Worm (Caenorhabditis elegans) whole organism, young adult: ENCODE data around the gene Y54E2A.10.
"Not testable (repeated sequence)": the region's sequence is repeated elsewhere in the genome, so short reads cannot be mapped to it uniquely, and the experiment has no call there.

ENCODE experiments used
- B0261.1 ChIP-seq: sonication (generic microtip); optimal IDR thresholded peaks from 2 replicates; lab custom pipeline; 2016; ENCODE audit warnings: mild to moderate bottlenecking, missing genetic modification characterization, moderate library complexity, missing compliant biosample characterization
- C17E4.6 ChIP-seq: fragments of 200-800 bp; sonication (Bioruptor generic); IDR thresholded peaks from 2 replicates; pipeline ENCODE4 v1.3.6; 2022; ENCODE audit warnings: missing genetic modification reagents, missing genetic modification characterization, missing compliant biosample characterization
- D2030.7 ChIP-seq: fragments of 200-800 bp; sonication (Bioruptor generic); IDR thresholded peaks from 2 replicates; pipeline ENCODE4 v1.3.6; 2022; ENCODE audit warnings: missing genetic modification reagents, missing genetic modification characterization, missing compliant biosample characterization
- F22D6.2 ChIP-seq: sonication (generic microtip); optimal IDR thresholded peaks from 2 replicates; lab custom pipeline; 2016; ENCODE audit warnings: mild to moderate bottlenecking, missing genetic modification characterization, missing compliant biosample characterization
- F23B12.7 ChIP-seq: sonication (generic microtip); optimal IDR thresholded peaks from 2 replicates; lab custom pipeline; 2017; ENCODE audit warnings: missing genetic modification characterization, mild to moderate bottlenecking, missing compliant biosample characterization, antibody characterized with exemption, moderate library complexity; ENCODE audit not compliant: insufficient read depth
- F33H1.4 ChIP-seq: fragments of 200-800 bp; sonication (Bioruptor generic); IDR thresholded peaks from 2 replicates; pipeline ENCODE4 v1.3.6; 2022; ENCODE audit warnings: missing genetic modification reagents, missing genetic modification characterization, missing compliant biosample characterization
- F52B5.7 ChIP-seq: sonication (generic microtip); optimal IDR thresholded peaks from 2 replicates; lab custom pipeline; 2016; ENCODE audit warnings: mild to moderate bottlenecking, missing genetic modification characterization, missing compliant biosample characterization
- F55B11.4 ChIP-seq: sonication (generic microtip); optimal IDR thresholded peaks from 2 replicates; lab custom pipeline; 2016; ENCODE audit warnings: missing compliant biosample characterization, missing genetic modification characterization, borderline replicate concordance; ENCODE audit not compliant: insufficient read depth
- F57A8.1 ChIP-seq: fragments of 200-800 bp; sonication (Bioruptor generic); optimal IDR thresholded peaks from 2 replicates; lab custom pipeline; 2018; ENCODE audit warnings: mild to moderate bottlenecking, missing genetic modification characterization, moderate library complexity, missing compliant biosample characterization
- F57C9.4 ChIP-seq: sonication (generic microtip); optimal IDR thresholded peaks from 2 replicates; lab custom pipeline; 2017; ENCODE audit warnings: mild to moderate bottlenecking, missing genetic modification characterization, missing compliant biosample characterization
- T07F8.4 ChIP-seq: sonication (generic microtip); optimal IDR thresholded peaks from 2 replicates; lab custom pipeline; 2016; ENCODE audit warnings: mild to moderate bottlenecking, missing genetic modification characterization, moderate library complexity, missing compliant biosample characterization
- Y53F4B.3 ChIP-seq: fragments of 200-800 bp; sonication (Bioruptor generic); IDR thresholded peaks from 2 replicates; pipeline ENCODE4 v1.3.6; 2022; ENCODE audit warnings: missing genetic modification reagents, missing genetic modification characterization, missing compliant biosample characterization
- ama-1 ChIP-seq, 3 experiments: fragments of 150-350 bp in 1 of 3; sonication (generic microtip) in 2 of 3; optimal IDR thresholded peaks; 2 replicates each; lab custom pipeline; 2014 to 2018; ENCODE audit warnings: missing biosample characterization in 2 of 3, missing genetic modification characterization in 2 of 3, missing genetic modification reagents in 2 of 3
- aptf-2 ChIP-seq: fragments of 200-800 bp; sonication (Bioruptor generic); conservative IDR thresholded peaks from 2 replicates; pipeline ENCODE4 v1.3.6; 2022; ENCODE audit warnings: missing genetic modification reagents, missing genetic modification characterization, missing compliant biosample characterization
- athp-1 ChIP-seq: sonication (generic microtip); optimal IDR thresholded peaks from 2 replicates; lab custom pipeline; 2017; ENCODE audit warnings: mild to moderate bottlenecking, missing genetic modification characterization, missing compliant biosample characterization
- ceh-79 ChIP-seq: sonication (generic microtip); optimal IDR thresholded peaks from 2 replicates; lab custom pipeline; 2017; ENCODE audit warnings: mild to moderate bottlenecking, missing genetic modification characterization, missing compliant biosample characterization
- dox-1 ChIP-seq: fragments of 200-800 bp; sonication (Bioruptor generic); IDR thresholded peaks from 2 replicates; pipeline ENCODE4 v1.3.6; 2022; ENCODE audit warnings: missing genetic modification reagents, missing genetic modification characterization, missing compliant biosample characterization
- ekl-4 ChIP-seq: fragments of 200-800 bp; sonication (Bioruptor generic); IDR thresholded peaks from 2 replicates; pipeline ENCODE4 v1.3.6; 2022; ENCODE audit warnings: missing genetic modification reagents, missing genetic modification characterization, missing compliant biosample characterization
- hmg-1.2 ChIP-seq: fragments of 200-800 bp; sonication (Bioruptor generic); IDR thresholded peaks from 2 replicates; pipeline ENCODE4 v1.3.6; 2022; ENCODE audit warnings: missing genetic modification reagents, missing genetic modification characterization, missing compliant biosample characterization
- hmg-20 ChIP-seq: fragments of 200-800 bp; sonication (Bioruptor generic); IDR thresholded peaks from 2 replicates; pipeline ENCODE4 v1.3.6; 2022; ENCODE audit warnings: missing genetic modification reagents, missing genetic modification characterization, missing compliant biosample characterization
- let-526 ChIP-seq: fragments of 200-800 bp; sonication (Bioruptor generic); IDR thresholded peaks from 2 replicates; pipeline ENCODE4 v1.3.6; 2022; ENCODE audit warnings: missing genetic modification reagents, missing genetic modification characterization, missing compliant biosample characterization
- lin-26 ChIP-seq: fragments of 200-800 bp; sonication (Bioruptor generic); IDR thresholded peaks from 2 replicates; pipeline ENCODE4 v1.3.6; 2022; ENCODE audit warnings: missing genetic modification reagents, missing genetic modification characterization, missing compliant biosample characterization
- lin-54 ChIP-seq: fragments of 200-800 bp; sonication (Bioruptor generic); optimal IDR thresholded peaks from 2 replicates; lab custom pipeline; 2018; ENCODE audit warnings: mild to moderate bottlenecking, missing genetic modification characterization, missing compliant biosample characterization
- lsl-1 ChIP-seq: fragments of 200-800 bp; sonication (Bioruptor generic); optimal IDR thresholded peaks from 2 replicates; lab custom pipeline; 2018; ENCODE audit warnings: mild to moderate bottlenecking, missing genetic modification characterization, moderate library complexity, missing compliant biosample characterization
- madf-6 ChIP-seq: fragments of 200-800 bp; sonication (Bioruptor generic); IDR thresholded peaks from 2 replicates; pipeline ENCODE4 v1.3.6; 2022; ENCODE audit warnings: missing genetic modification reagents, missing genetic modification characterization, missing compliant biosample characterization
- mcd-1 ChIP-seq: fragments of 200-800 bp; sonication (Bioruptor generic); IDR thresholded peaks from 2 replicates; pipeline ENCODE4 v1.3.6; 2022; ENCODE audit warnings: missing genetic modification reagents, missing genetic modification characterization, missing compliant biosample characterization
- mes-4 ChIP-seq: sonication (generic microtip); optimal IDR thresholded peaks from 2 replicates; lab custom pipeline; 2016; ENCODE audit warnings: missing genotype, missing genetic modification characterization, missing compliant biosample characterization
- nfyb-1 ChIP-seq: fragments of 200-800 bp; sonication (Bioruptor generic); IDR thresholded peaks from 2 replicates; pipeline ENCODE4 v1.3.6; 2022; ENCODE audit warnings: missing genetic modification reagents, missing genetic modification characterization, missing compliant biosample characterization
- nhr-120 ChIP-seq: fragments of 200-800 bp; sonication (Bioruptor generic); IDR thresholded peaks from 2 replicates; pipeline ENCODE4 v1.3.6; 2022; ENCODE audit warnings: missing genetic modification characterization, missing compliant biosample characterization
- rcor-1 ChIP-seq: fragments of 200-800 bp; sonication (Bioruptor generic); IDR thresholded peaks from 2 replicates; pipeline ENCODE4 v1.3.6; 2022; ENCODE audit warnings: missing genetic modification reagents, missing genetic modification characterization, missing compliant biosample characterization
- rec-8 ChIP-seq, 2 experiments: sonication (generic microtip); optimal IDR thresholded peaks; 2 replicates each; lab custom pipeline; 2016; ENCODE audit warnings: mild to moderate bottlenecking in 2 of 2, missing genetic modification characterization in 2 of 2, missing genetic modification reagents in 2 of 2, missing genotype in 2 of 2, missing biosample characterization in 1 of 2, missing compliant biosample characterization in 1 of 2, moderate library complexity in 1 of 2
- rpc-1 ChIP-seq, 2 experiments: fragments of 150-350 bp in 1 of 2; sonication (generic microtip) in 1 of 2; optimal IDR thresholded peaks; 2 replicates each; lab custom pipeline; 2014 to 2018; ENCODE audit warnings: missing biosample characterization in 1 of 2, missing genetic modification characterization in 1 of 2, missing genetic modification reagents in 1 of 2, missing genotype in 1 of 2
- sea-2 ChIP-seq: fragments of 200-800 bp; sonication (Bioruptor generic); IDR thresholded peaks from 2 replicates; pipeline ENCODE4 v1.3.6; 2022; ENCODE audit warnings: missing genetic modification characterization, missing compliant biosample characterization
- snpc-1.3 ChIP-seq: sonication (generic microtip); optimal IDR thresholded peaks from 2 replicates; lab custom pipeline; 2017; ENCODE audit warnings: missing genetic modification characterization, mild to moderate bottlenecking, missing compliant biosample characterization, antibody characterized with exemption, moderate library complexity, missing genotype, missing genetic modification reagents; ENCODE audit not compliant: insufficient read depth
- snpc-4 ChIP-seq, 5 experiments: fragments of 150-350 bp in 1 of 5; sonication (generic microtip) in 4 of 5; optimal IDR thresholded peaks; 2 replicates each; lab custom pipeline; 2014 to 2018; ENCODE audit warnings: missing genetic modification characterization in 5 of 5, missing biosample characterization in 3 of 5, antibody characterized with exemption in 2 of 5, mild to moderate bottlenecking in 2 of 5, missing compliant biosample characterization in 2 of 5, missing genotype in 2 of 5, moderate library complexity in 2 of 5, missing genetic modification reagents in 1 of 5
- somi-1 ChIP-seq: fragments of 200-800 bp; sonication (Bioruptor generic); optimal IDR thresholded peaks from 2 replicates; lab custom pipeline; 2018; ENCODE audit warnings: mild to moderate bottlenecking, missing genetic modification characterization, missing compliant biosample characterization
- sptf-2 ChIP-seq: fragments of 200-800 bp; sonication (Bioruptor generic); optimal IDR thresholded peaks from 2 replicates; lab custom pipeline; 2018; ENCODE audit warnings: mild to moderate bottlenecking, missing genetic modification characterization, missing compliant biosample characterization
- tbp1 ChIP-seq: fragments of 200-800 bp; sonication (Bioruptor generic); optimal IDR thresholded peaks from 2 replicates; lab custom pipeline; 2018; ENCODE audit warnings: mild to moderate bottlenecking, missing genetic modification characterization, missing compliant biosample characterization
- unc-130 ChIP-seq: sonication (generic microtip); optimal IDR thresholded peaks from 2 replicates; lab custom pipeline; 2016; ENCODE audit warnings: missing genetic modification reagents, missing genetic modification characterization, missing compliant biosample characterization
- xnd-1 ChIP-seq: sonication (generic microtip); optimal IDR thresholded peaks from 2 replicates; lab custom pipeline; 2016; ENCODE audit warnings: missing genotype, missing genetic modification reagents, missing genetic modification characterization, missing compliant biosample characterization
- zim-3 ChIP-seq: sonication (generic microtip); optimal IDR thresholded peaks from 2 replicates; lab custom pipeline; 2017; ENCODE audit warnings: mild to moderate bottlenecking, missing genetic modification characterization, moderate library complexity, missing compliant biosample characterization
- ztf-6 ChIP-seq: fragments of 200-800 bp; sonication (Bioruptor generic); IDR thresholded peaks from 2 replicates; pipeline ENCODE4 v1.3.6; 2022; ENCODE audit warnings: missing genetic modification reagents, missing genetic modification characterization, missing compliant biosample characterization

The Y54E2A.10 gene

ce11 chrII:14802527-14802926 lies 11.7 kb downstream of the Y54E2A.10 start:
- TF ChIP-seq rpc-1 (optimal IDR thresholded peaks at IDR 0.05; lab: Kevin White, UChicago) (peak; percentile 56), rpc-1 (tag; optimal IDR thresholded peaks at IDR 0.05; lab: Kevin White, UChicago) (peak; percentile 68), nhr-120 (GFP tag; lab: Robert Waterston, UW) (0 out of 2 replicates have a peak, but pooled peaks have one; percentile 8), hmg-1.2 (GFP tag; lab: Robert Waterston, UW) (peak; percentile 52), mcd-1 (GFP tag; lab: Robert Waterston, UW) (peak; percentile 23; the same call in 1 of the 2 replicates), dox-1 (0 out of 2 replicates have a peak, but pooled peaks have one; percentile 49), lin-26 (GFP tag; lab: Robert Waterston, UW) (peak; percentile 77), madf-6 (GFP tag; lab: Robert Waterston, UW) (peak; percentile 61), nfyb-1 (GFP tag; lab: Robert Waterston, UW) (peak; percentile 38; the same call in 1 of the 2 replicates), hmg-20 (GFP tag; lab: Robert Waterston, UW) (0 out of 2 replicates have a peak, but pooled peaks have one; percentile 30), B0261.1 (tag; lab: Kevin White, UChicago) (peak; percentile 59), lin-54 (GFP tag; lab: Kevin White, UChicago) (peak; percentile 9), rcor-1 (GFP tag; lab: Robert Waterston, UW) (peak; percentile 26; the same call in 1 of the 2 replicates), D2030.7 (GFP tag; lab: Robert Waterston, UW) (peak; percentile 60), F33H1.4 (GFP tag; lab: Robert Waterston, UW) (peak; percentile 33; the same call in 1 of the 2 replicates), tbp1 (GFP tag; lab: Kevin White, UChicago) (peak; percentile 83), snpc-4 (tag; optimal IDR thresholded peaks at IDR 0.05; lab: Kevin White, UChicago) (peak in 2 of 4 experiments; percentile 68 to 70), ekl-4 (GFP tag; lab: Robert Waterston, UW) (peak; percentile 63; the same call in 1 of the 2 replicates), lsl-1 (peak; percentile 14)
- not testable (repeated sequence) for TF ChIP-seq snpc-4 (GFP tag; optimal IDR thresholded peaks at IDR 0.05; lab: Kevin White, UChicago)
- TF ChIP-seq, all 124 proteins: peak for 18; not testable (repeated sequence) for 106

DNA sequence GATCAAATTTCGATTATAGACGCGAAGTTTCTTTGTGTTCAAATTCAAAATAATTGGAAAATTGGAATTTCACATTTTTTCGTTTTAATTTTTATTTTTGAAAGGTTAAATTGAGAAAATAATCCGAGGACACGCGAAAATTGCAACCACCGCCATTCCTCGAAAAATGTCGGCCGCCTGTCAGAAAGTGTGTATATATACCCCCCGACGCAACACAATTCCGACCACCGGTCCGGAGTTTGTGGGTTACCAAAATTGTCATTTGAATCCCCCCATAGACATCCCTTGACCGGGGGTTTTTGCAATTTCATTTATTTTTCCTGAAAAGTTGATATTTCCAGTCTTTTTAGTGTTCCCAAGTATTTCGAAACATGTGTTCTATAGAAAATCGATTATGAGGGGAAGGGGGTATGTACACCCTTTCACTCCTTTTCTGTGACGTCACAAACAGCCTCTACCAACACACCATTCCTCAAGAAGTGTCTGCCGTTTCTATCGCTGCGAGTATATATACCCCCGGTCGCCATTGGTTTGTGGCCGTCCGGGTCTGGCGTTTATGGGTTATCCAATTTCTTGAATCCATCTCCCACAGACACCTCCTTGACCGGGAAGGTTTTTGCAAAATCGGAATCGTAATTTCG lies 13.5 kb downstream of the Y54E2A.10 start, which contains the start of gene W01D2.3:
TSS of gene W01D2.3 (minus strand) at position 51 of the 641 bp plus-strand sequence.
- TF ChIP-seq F52B5.7 (tag; lab: Kevin White, UChicago) = peak; percentile 62
- TF ChIP-seq ceh-79 = no peak
- TF ChIP-seq F55B11.4 = no peak
- peak; percentile 42 for TF ChIP-seq athp-1 (tag; lab: Kevin White, UChicago)
- peak; percentile 20 for TF ChIP-seq unc-130
- TF ChIP-seq zim-3 (tag; lab: Kevin White, UChicago) = peak; percentile 77
- peak; percentile 11 for TF ChIP-seq lsl-1
- TF ChIP-seq xnd-1 (tag; lab: Kevin White, UChicago) = peak; percentile 39
- no peak for TF ChIP-seq let-526 (GFP tag; lab: Robert Waterston, UW)
- no peak for TF ChIP-seq mes-4 (tag; lab: Kevin White, UChicago)
- peak; percentile 60; the same call in 1 of the 2 replicates for TF ChIP-seq hmg-1.2 (GFP tag; lab: Robert Waterston, UW)
- no peak for TF ChIP-seq F57C9.4 (tag; lab: Kevin White, UChicago)
- TF ChIP-seq T07F8.4 = peak; percentile 49
- TF ChIP-seq rcor-1 (GFP tag; lab: Robert Waterston, UW) = 0 out of 2 replicates have a peak, but pooled peaks have one; percentile 10
- peak; percentile 84 for TF ChIP-seq F23B12.7 (tag; lab: Kevin White, UChicago)
- peak; percentile 96 for TF ChIP-seq snpc-4 (GFP tag; optimal IDR thresholded peaks at IDR 0.05; lab: Kevin White, UChicago)
- TF ChIP-seq snpc-4 (tag; optimal IDR thresholded peaks at IDR 0.05; lab: Kevin White, UChicago) = peak; percentile 98 to 100 (median 99)
- no peak for TF ChIP-seq ama-1 (optimal IDR thresholded peaks at IDR 0.05; lab: Kevin White, UChicago)
- peak in 1 of 2 experiments; percentile 49 for TF ChIP-seq ama-1 (GFP tag; optimal IDR thresholded peaks at IDR 0.05; lab: Kevin White, UChicago)
- TF ChIP-seq Y53F4B.3 (GFP tag; lab: Robert Waterston, UW) = no peak
- no peak for TF ChIP-seq aptf-2 (GFP tag; lab: Robert Waterston, UW)
- TF ChIP-seq F22D6.2 (tag; lab: Kevin White, UChicago) = peak; percentile 23
- TF ChIP-seq rec-8 (tag; optimal IDR thresholded peaks at IDR 0.05; lab: Kevin White, UChicago) = peak in 1 of 2 experiments; percentile 18
- no peak for TF ChIP-seq sea-2 (GFP tag; lab: Robert Waterston, UW)
- peak; percentile 34 for TF ChIP-seq F57A8.1 (GFP tag; lab: Kevin White, UChicago)
- TF ChIP-seq sptf-2 = peak; percentile 24
- TF ChIP-seq snpc-1.3 (tag; lab: Kevin White, UChicago) = peak; percentile 76
- TF ChIP-seq ztf-6 (GFP tag; lab: Robert Waterston, UW) = no peak
- peak; percentile 56 for TF ChIP-seq somi-1
- TF ChIP-seq C17E4.6 (GFP tag; lab: Robert Waterston, UW) = no peak
